Worm (Caenorhabditis elegans) whole organism, young adult: ENCODE results near the gene bet-2.

Experiments used
- bed-1 ChIP-seq: fragments of 200-800 bp; sonication (Bioruptor generic); IDR thresholded peaks from 2 replicates; pipeline ENCODE4 v1.3.6; 2022; ENCODE audit warnings: missing genetic modification reagents, missing genetic modification characterization, missing compliant biosample characterization
- hlh-12 ChIP-seq: sonication (generic microtip); optimal IDR thresholded peaks from 2 replicates; lab custom pipeline; 2016; ENCODE audit warnings: missing genetic modification characterization, missing compliant biosample characterization
- snpc-1.1 ChIP-seq: sonication (generic microtip); optimal IDR thresholded peaks from 2 replicates; lab custom pipeline; 2017; ENCODE audit warnings: missing genetic modification characterization, mild to moderate bottlenecking, missing compliant biosample characterization, antibody characterized with exemption, moderate library complexity, missing genotype, missing genetic modification reagents; ENCODE audit not compliant: insufficient read depth
- ztf-25 ChIP-seq: fragments of 200-800 bp; sonication (Bioruptor generic); IDR thresholded peaks from 2 replicates; pipeline ENCODE4 v1.3.6; 2022; ENCODE audit warnings: missing genetic modification reagents, missing genetic modification characterization, missing compliant biosample characterization

ce11 chrX:10568385-10569149 is 506 bp upstream of the bet-2 start:
- no peak for TF ChIP-seq bed-1
- TF ChIP-seq ztf-25 (GFP tag; lab: Robert Waterston, UW), result no peak
- TF ChIP-seq snpc-1.1, result no peak
- TF ChIP-seq hlh-12 (tag; lab: Kevin White, UChicago), result no peak
